Worm (Caenorhabditis elegans): ENCODE results near the gene F44E5.4.

The F44E5.4 gene

ce11 chrII:11746782-11747288 is 12.3 kb downstream of the F44E5.4 start:
- TF ChIP-seq hlh-8 (tag; optimal IDR thresholded peaks at IDR 0.05), result peak; percentile 5
- TF ChIP-seq T23F11.4 (GFP tag; optimal IDR thresholded peaks at IDR 0.05), result no peak
- peak; percentile 49 for TF ChIP-seq fkh-6 (tag; optimal IDR thresholded peaks at IDR 0.05)
- no peak for TF ChIP-seq ceh-22 (tag; optimal IDR thresholded peaks at IDR 0.05)
- no peak for TF ChIP-seq ztf-16 (tag; optimal IDR thresholded peaks at IDR 0.05)
- TF ChIP-seq ttx-3 (tag; optimal IDR thresholded peaks at IDR 0.05), result peak; percentile 20
- no peak for TF ChIP-seq ceh-6 (GFP tag; optimal IDR thresholded peaks at IDR 0.05)
- TF ChIP-seq pax-1 (tag; optimal IDR thresholded peaks at IDR 0.05), result no peak
- no peak for TF ChIP-seq ceh-9 (tag; optimal IDR thresholded peaks at IDR 0.05)
- no peak for TF ChIP-seq ceh-24 (tag; optimal IDR thresholded peaks at IDR 0.05)
- TF ChIP-seq zip-5 (tag; optimal IDR thresholded peaks at IDR 0.05), result no peak
- TF ChIP-seq madf-2 (tag; optimal IDR thresholded peaks at IDR 0.05), result peak; percentile 24
- no peak for TF ChIP-seq elt-2 (tag; optimal IDR thresholded peaks at IDR 0.05)
- TF ChIP-seq ref-2 (tag; optimal IDR thresholded peaks at IDR 0.05), result peak; percentile 38
- no peak for TF ChIP-seq K02D7.2 (tag; optimal IDR thresholded peaks at IDR 0.05)
- TF ChIP-seq ceh-34 (tag; optimal IDR thresholded peaks at IDR 0.05), result peak; percentile 71
- TF ChIP-seq C38D4.7 (GFP tag; optimal IDR thresholded peaks at IDR 0.05), result peak; percentile 43
- no peak for TF ChIP-seq sox-4 (tag; optimal IDR thresholded peaks at IDR 0.05)
- TF ChIP-seq ceh-48 (tag; optimal IDR thresholded peaks at IDR 0.05), result peak; percentile 93
- peak; percentile 44 for TF ChIP-seq rnt-1 (tag; optimal IDR thresholded peaks at IDR 0.05)
- no peak for TF ChIP-seq unc-3 (GFP tag; conservative IDR thresholded peaks at IDR 0.05)
- TF ChIP-seq unc-3 (tag; optimal IDR thresholded peaks at IDR 0.05), result peak; percentile 56
- TF ChIP-seq ceh-14 (tag; optimal IDR thresholded peaks at IDR 0.05), result peak; percentile 87
- peak; percentile 80 for TF ChIP-seq tbx-2 (tag; optimal IDR thresholded peaks at IDR 0.05)
- TF ChIP-seq K09A11.1 (tag; optimal IDR thresholded peaks at IDR 0.05; ENCODE audit: insufficient read depth), result no peak
- peak; percentile 44 for TF ChIP-seq ets-4 (tag; optimal IDR thresholded peaks at IDR 0.05)
- TF ChIP-seq npax-4 (tag; optimal IDR thresholded peaks at IDR 0.05), result no peak
- TF ChIP-seq sox-2 (GFP tag; IDR thresholded peaks at IDR 0.05), result no peak
- TF ChIP-seq lim-6 (tag; optimal IDR thresholded peaks at IDR 0.05), result peak; percentile 30
- peak; percentile 11 for TF ChIP-seq dve-1 (tag; optimal IDR thresholded peaks at IDR 0.05)
- peak; percentile 35 for TF ChIP-seq ahr-1 (tag; optimal IDR thresholded peaks at IDR 0.05)
- TF ChIP-seq ceh-31 (tag; optimal IDR thresholded peaks at IDR 0.05), result peak; percentile 89
- peak; percentile 68 for TF ChIP-seq hlh-6 (tag; optimal IDR thresholded peaks at IDR 0.05)
- TF ChIP-seq ceh-30 (tag; optimal IDR thresholded peaks at IDR 0.05), result no peak
- no peak for TF ChIP-seq pha-4 (tag; optimal IDR thresholded peaks at IDR 0.05)
- TF ChIP-seq unc-55 (GFP tag; optimal IDR thresholded peaks at IDR 0.05), result peak; percentile 85
- no peak for TF ChIP-seq tbx-7 (tag; optimal IDR thresholded peaks at IDR 0.05)
- no peak for TF ChIP-seq pqm-1 (tag; optimal IDR thresholded peaks at IDR 0.05)
- no peak for TF ChIP-seq lin-11 (tag; optimal IDR thresholded peaks at IDR 0.05)
- no peak for TF ChIP-seq nhr-232 (tag; optimal IDR thresholded peaks at IDR 0.05)
- peak; percentile 15 for TF ChIP-seq F13H6.1 (tag; optimal IDR thresholded peaks at IDR 0.05)
- TF ChIP-seq fkh-10 (GFP tag; optimal IDR thresholded peaks at IDR 0.05), result no peak
- TF ChIP-seq ceh-18 (tag; optimal IDR thresholded peaks at IDR 0.05), result peak; percentile 91
- peak; percentile 60 for TF ChIP-seq unc-86 (tag; optimal IDR thresholded peaks at IDR 0.05)
- peak; percentile 83 for TF ChIP-seq unc-42 (tag; optimal IDR thresholded peaks at IDR 0.05)
- no peak for TF ChIP-seq mec-3 (tag; optimal IDR thresholded peaks at IDR 0.05; ENCODE audit: borderline replicate concordance)
- peak; percentile 64 for TF ChIP-seq hlh-30 (tag; optimal IDR thresholded peaks at IDR 0.05; ENCODE audit: insufficient read depth)
- TF ChIP-seq nfya-1 (tag; optimal IDR thresholded peaks at IDR 0.05), result peak; percentile 94
- TF ChIP-seq ama-1 (optimal IDR thresholded peaks at IDR 0.05), result peak; percentile 26
- TF ChIP-seq nhr-11 (tag; optimal IDR thresholded peaks at IDR 0.05), result no peak
- TF ChIP-seq fax-1 (tag; optimal IDR thresholded peaks at IDR 0.05), result peak; percentile 18
- peak; percentile 66 for TF ChIP-seq C08G9.2 (tag; optimal IDR thresholded peaks at IDR 0.05)
- no peak for TF ChIP-seq ceh-45 (GFP tag; IDR thresholded peaks at IDR 0.05)
- peak; percentile 20 for TF ChIP-seq che-1 (tag; optimal IDR thresholded peaks at IDR 0.05)
